Worm (Caenorhabditis elegans): ENCODE data around the gene ttbk-2.2.

DNA sequence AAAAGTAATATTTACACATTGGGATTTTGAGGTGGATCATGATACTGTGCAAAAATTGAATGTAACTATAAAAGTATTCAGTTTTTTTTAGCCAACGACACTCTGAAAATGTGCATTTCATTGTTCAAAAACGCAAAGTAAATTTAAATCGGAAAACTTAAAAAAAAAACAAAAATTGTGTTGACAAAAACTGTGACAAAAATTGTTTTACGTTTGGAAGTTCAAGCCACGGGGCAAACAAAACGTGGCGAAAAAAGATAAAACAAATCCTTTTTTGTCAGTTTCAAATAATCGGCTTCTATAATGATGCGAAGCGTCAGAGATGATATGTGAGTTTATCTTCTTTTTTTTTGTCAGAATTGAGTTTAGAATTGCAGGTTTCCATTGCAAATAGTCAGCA, 44.7 kb upstream of the ttbk-2.2 start, which contains the start of gene AC7.3:
- no peak for TF ChIP-seq isw-1 (GFP tag; IDR thresholded peaks at IDR 0.05)
- TF ChIP-seq unc-130 (tag; optimal IDR thresholded peaks at IDR 0.05): no peak
- no peak for TF ChIP-seq ama-1 (optimal IDR thresholded peaks at IDR 0.05)

Data from whole organism, L1 larva.